Worm (Caenorhabditis elegans) whole organism, L2 larva: ENCODE measurements around the gene Y77E11A.8.

ENCODE experiments used
- lin-13 ChIP-seq: fragments of 150-350 bp; optimal IDR thresholded peaks from 2 replicates; lab custom pipeline; 2014; ENCODE audit warnings: missing biosample characterization, missing genetic modification reagents, missing genetic modification characterization
- mab-5 ChIP-seq: fragments of 150-350 bp; optimal IDR thresholded peaks from 2 replicates; lab custom pipeline; 2014; ENCODE audit warnings: missing biosample characterization, missing genetic modification characterization
- nhr-11 ChIP-seq: fragments of 150-350 bp; optimal IDR thresholded peaks from 2 replicates; lab custom pipeline; 2014; ENCODE audit warnings: missing biosample characterization, missing genetic modification characterization
- peb-1 ChIP-seq: fragments of 150-350 bp; optimal IDR thresholded peaks from 2 replicates; lab custom pipeline; 2014; ENCODE audit warnings: missing biosample characterization, missing genetic modification characterization

- TF ChIP-seq lin-13 (GFP tag; lab: Kevin White, UChicago) (no peak), mab-5 (tag; lab: Kevin White, UChicago) (no peak), peb-1 (tag; lab: Kevin White, UChicago) (no peak), nhr-11 (tag; lab: Kevin White, UChicago) (no peak)
Observed at ce11 chrIV:1443514-1443913, 18.7 kb upstream of the Y77E11A.8 start.
